Fruit fly (Drosophila melanogaster): Measurements from ENCODE around the gene CG8032.
A peak's percentile ranks its signal among the peaks of the same experiment; 100 is the strongest.

The CG8032 gene

DNA sequence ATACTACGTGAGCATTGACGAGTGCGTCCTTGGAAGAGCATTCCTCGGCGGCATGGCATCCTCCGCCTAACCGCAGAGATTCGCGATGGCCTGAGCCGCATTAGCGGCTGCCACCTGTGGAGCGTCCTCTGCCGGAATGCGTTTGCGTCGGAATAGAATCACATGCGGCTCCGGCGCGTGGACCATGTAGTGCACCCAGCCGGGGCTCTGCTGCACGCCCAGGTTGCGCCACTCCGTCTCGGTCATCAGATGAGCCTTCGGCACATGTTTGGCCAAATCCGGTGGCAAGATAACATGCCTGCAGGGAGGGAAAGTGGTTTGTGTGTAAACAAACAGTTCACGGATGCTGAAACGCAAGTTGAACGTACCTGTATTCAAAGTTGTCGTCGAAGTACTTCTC is 51.5 kb downstream of the CG8032 start:
- peak; percentile 55; the same call in 1 of the 2 replicates for TF ChIP-seq CG12605 (GFP tag; IDR thresholded peaks at IDR 0.05)
- no peak for TF ChIP-seq Pif1A (GFP tag; optimal IDR thresholded peaks at IDR 0.05)

DNA sequence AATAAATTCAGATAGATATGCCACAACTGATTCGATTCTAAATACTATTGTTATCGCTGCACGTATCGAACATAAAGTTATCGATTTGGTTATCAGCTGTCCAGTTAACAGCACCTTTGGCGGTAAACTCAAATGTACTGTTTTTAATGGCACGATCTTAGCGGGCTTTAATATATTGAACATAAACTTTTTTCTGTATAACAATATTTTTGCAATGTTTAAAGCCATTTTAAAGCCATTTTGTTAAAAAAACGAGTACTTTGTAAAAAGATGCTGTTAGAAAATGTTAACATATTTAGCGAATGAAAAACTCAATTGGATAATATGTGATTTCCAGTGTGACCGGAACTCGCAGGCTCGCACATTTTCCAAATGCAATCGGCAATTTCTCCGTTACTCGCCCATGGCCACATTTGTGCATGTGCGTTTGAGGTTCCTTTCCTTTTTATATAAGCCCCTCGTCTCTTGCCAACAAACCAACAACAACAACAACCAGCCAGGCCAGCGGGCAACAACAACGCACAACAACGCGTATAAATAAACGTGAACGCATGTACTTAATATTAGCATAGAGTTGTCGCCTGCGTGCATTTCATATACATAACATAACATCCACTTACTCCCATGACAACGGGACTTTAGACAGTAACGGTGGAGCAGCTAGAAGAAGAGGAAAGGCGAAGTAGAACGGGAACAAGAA is 52.1 kb downstream of the CG8032 start, which contains the start of gene TMEM216:
Gene TMEM216, plus strand, starts transcription at position 393 of the 700 bp plus-strand sequence.
- TF ChIP-seq CG8301 (tag; optimal IDR thresholded peaks at IDR 0.05) (no peak), gl (tag; optimal IDR thresholded peaks at IDR 0.05) (peak; percentile 28), Pif1B (GFP tag; optimal IDR thresholded peaks at IDR 0.05) (no peak), CG12605 (GFP tag; IDR thresholded peaks at IDR 0.05) (no peak), CG4496 (GFP tag; IDR thresholded peaks at IDR 0.05) (0 out of 3 replicates have a peak, but pooled peaks have one; percentile 17), Pif1A (GFP tag; optimal IDR thresholded peaks at IDR 0.05) (no peak), CG32121 (GFP tag; IDR thresholded peaks at IDR 0.05) (no peak), EcR (GFP tag; optimal IDR thresholded peaks at IDR 0.05) (peak; percentile 2), fd96Ca (GFP tag; IDR thresholded peaks at IDR 0.05) (no peak), CG17806 (tag; optimal IDR thresholded peaks at IDR 0.05) (no peak), rn (GFP tag; IDR thresholded peaks at IDR 0.05) (no peak)

DNA sequence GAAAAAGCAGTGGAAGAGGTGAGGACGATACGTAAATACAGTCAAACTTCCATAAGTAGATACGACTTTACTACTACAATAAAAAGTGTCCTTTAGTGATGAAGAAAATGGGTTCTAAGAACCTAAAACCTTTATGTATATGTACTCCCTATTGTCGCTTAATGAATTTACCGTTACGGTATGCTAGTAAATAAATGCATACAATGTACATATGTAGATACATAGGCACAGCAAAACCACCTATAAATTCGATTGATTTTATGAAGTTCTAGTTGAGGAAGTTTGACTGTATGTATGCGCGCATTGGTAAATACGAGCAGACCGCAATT is 52.6 kb downstream of the CG8032 start:
- TF ChIP-seq CG17806 (tag; optimal IDR thresholded peaks at IDR 0.05) (peak; percentile 19), fd96Ca (GFP tag; IDR thresholded peaks at IDR 0.05) (no peak), CG9948 (tag; optimal IDR thresholded peaks at IDR 0.05) (peak; percentile 30), CG34367 (tag; optimal IDR thresholded peaks at IDR 0.05) (no peak), EcR (GFP tag; optimal IDR thresholded peaks at IDR 0.05) (no peak), CG12605 (GFP tag; IDR thresholded peaks at IDR 0.05) (no peak), CG10348 (GFP tag; IDR thresholded peaks at IDR 0.05) (no peak), Pif1A (GFP tag; optimal IDR thresholded peaks at IDR 0.05) (no peak), Ets98B (GFP tag; IDR thresholded peaks at IDR 0.05) (no peak), gl (tag; optimal IDR thresholded peaks at IDR 0.05) (no peak), CG32121 (GFP tag; IDR thresholded peaks at IDR 0.05) (no peak), CG8301 (tag; optimal IDR thresholded peaks at IDR 0.05) (peak; percentile 11), Pif1B (GFP tag; optimal IDR thresholded peaks at IDR 0.05) (no peak), CG8159 (tag; optimal IDR thresholded peaks at IDR 0.05) (no peak), CG15710 (tag; optimal IDR thresholded peaks at IDR 0.05) (peak; percentile 4), CG14655 (GFP tag; optimal IDR thresholded peaks at IDR 0.05) (no peak), Snoo (tag; optimal IDR thresholded peaks at IDR 0.05) (no peak), CG4496 (GFP tag; IDR thresholded peaks at IDR 0.05) (no peak), D1 (tag; optimal IDR thresholded peaks at IDR 0.05) (no peak), CG13204 (GFP tag; optimal IDR thresholded peaks at IDR 0.05) (no peak), rn (GFP tag; IDR thresholded peaks at IDR 0.05) (no peak)
